Fruit fly (Drosophila melanogaster) whole organism, embryonic: ENCODE results near the gene CG14022.

ENCODE experiments used
- Abd-B ChIP-seq: fragments of 200-800 bp; sonication (Bioruptor generic); optimal IDR thresholded peaks from 2 replicates; lab custom pipeline; 2018; ENCODE audit warnings: missing biosample characterization, mild to moderate bottlenecking, missing genetic modification characterization, moderate library complexity
- CG1024 ChIP-seq: fragments of 200-800 bp; sonication (Bioruptor generic); IDR thresholded peaks from 2 replicates; pipeline ENCODE4 v1.3.6; 2022; ENCODE audit warnings: missing biosample characterization, missing genetic modification characterization
- CG10654 ChIP-seq: fragments of 200-800 bp; sonication (Bioruptor generic); optimal IDR thresholded peaks from 2 replicates; lab custom pipeline; 2016; ENCODE audit warnings: missing biosample characterization, missing genetic modification characterization
- CG11093 ChIP-seq: fragments of 200-800 bp; sonication (Bioruptor generic); IDR thresholded peaks from 3 replicates; pipeline ENCODE4 v1.3.6; 2022; ENCODE audit warnings: missing biosample characterization, missing genetic modification characterization
- CG14965 ChIP-seq: fragments of 200-800 bp; sonication (Bioruptor generic); optimal IDR thresholded peaks from 2 replicates; lab custom pipeline; 2016; ENCODE audit warnings: missing biosample characterization, missing genetic modification characterization, borderline replicate concordance
- CG15073 ChIP-seq: fragments of 200-800 bp; sonication (Bioruptor generic); optimal IDR thresholded peaks from 2 replicates; lab custom pipeline; 2016; ENCODE audit warnings: missing biosample characterization, missing genetic modification characterization
- CG17361 ChIP-seq: fragments of 200-800 bp; sonication (Bioruptor generic); IDR thresholded peaks from 3 replicates; pipeline ENCODE4 v1.3.6; 2022; ENCODE audit warnings: missing biosample characterization, missing genetic modification characterization
- CG18476 ChIP-seq: fragments of 200-800 bp; sonication (Bioruptor generic); optimal IDR thresholded peaks from 2 replicates; lab custom pipeline; 2016; ENCODE audit warnings: missing biosample characterization, mild to moderate bottlenecking, missing genetic modification characterization
- CG18619 ChIP-seq: fragments of 200-800 bp; sonication (Bioruptor generic); optimal IDR thresholded peaks from 3 replicates; lab custom pipeline; 2017; ENCODE audit warnings: missing biosample characterization, mild to moderate bottlenecking, missing genetic modification characterization
- CG2120 ChIP-seq: fragments of 200-800 bp; sonication (Bioruptor generic); optimal IDR thresholded peaks from 3 replicates; lab custom pipeline; 2016; ENCODE audit warnings: missing biosample characterization, missing genetic modification characterization
- CG2875 ChIP-seq: fragments of 200-800 bp; sonication (Bioruptor generic); optimal IDR thresholded peaks from 2 replicates; lab custom pipeline; 2017; ENCODE audit warnings: missing biosample characterization, mild to moderate bottlenecking, missing genetic modification characterization, missing genetic modification reagents
- CG3163 ChIP-seq: fragments of 200-800 bp; sonication (Bioruptor generic); optimal IDR thresholded peaks from 3 replicates; lab custom pipeline; 2016; ENCODE audit warnings: missing biosample characterization, missing genetic modification characterization
- CG3281 ChIP-seq: fragments of 200-800 bp; sonication (Bioruptor generic); optimal IDR thresholded peaks from 3 replicates; lab custom pipeline; 2017; ENCODE audit warnings: missing biosample characterization, mild to moderate bottlenecking, missing genetic modification characterization
- CG3407 ChIP-seq: fragments of 200-800 bp; sonication (Bioruptor generic); optimal IDR thresholded peaks from 2 replicates; lab custom pipeline; 2018; ENCODE audit warnings: missing biosample characterization, mild to moderate bottlenecking, missing genetic modification characterization
- CG34224 ChIP-seq: fragments of 200-800 bp; sonication (Bioruptor generic); IDR thresholded peaks from 3 replicates; pipeline ENCODE4 v1.3.6; 2022; ENCODE audit warnings: missing biosample characterization, missing genetic modification characterization; ENCODE audit not compliant: partially characterized antibody
- CG3726 ChIP-seq: fragments of 200-800 bp; sonication (Bioruptor generic); IDR thresholded peaks from 3 replicates; pipeline ENCODE4, ENCODE4 v1.3.6; 2022; ENCODE audit warnings: missing biosample characterization, missing genetic modification characterization
- CG3995 ChIP-seq: fragments of 200-800 bp; sonication (Bioruptor generic); optimal IDR thresholded peaks from 3 replicates; lab custom pipeline; 2016; ENCODE audit warnings: missing biosample characterization, missing genetic modification characterization
- CG4404 ChIP-seq: fragments of 200-800 bp; sonication (Bioruptor generic); IDR thresholded peaks from 2 replicates; pipeline ENCODE4 v1.3.6; 2022; ENCODE audit warnings: missing biosample characterization, missing genetic modification characterization
- CG8924 ChIP-seq: fragments of 200-800 bp; optimal IDR thresholded peaks from 3 replicates; lab custom pipeline; 2019; ENCODE audit warnings: missing biosample characterization, mild to moderate bottlenecking, missing genetic modification characterization, moderate library complexity
- CG9876 ChIP-seq: fragments of 200-800 bp; sonication (Bioruptor generic); optimal IDR thresholded peaks from 2 replicates; lab custom pipeline; 2016; ENCODE audit warnings: missing biosample characterization, missing genetic modification characterization
- Dek ChIP-seq: fragments of 200-800 bp; sonication (Bioruptor generic); optimal IDR thresholded peaks from 3 replicates; lab custom pipeline; 2019; ENCODE audit warnings: missing biosample characterization, mild to moderate bottlenecking, missing genetic modification characterization, moderate library complexity
- Elba2 ChIP-seq: fragments of 200-800 bp; sonication (Bioruptor generic); optimal IDR thresholded peaks from 3 replicates; lab custom pipeline; 2016; ENCODE audit warnings: missing biosample characterization, missing genetic modification characterization
- H15 ChIP-seq: fragments of 200-800 bp; sonication (Bioruptor generic); IDR thresholded peaks from 3 replicates; pipeline ENCODE4 v1.3.6; 2022; ENCODE audit warnings: missing biosample characterization, missing genetic modification characterization
- H2.0 ChIP-seq: fragments of 200-800 bp; sonication (Bioruptor generic); IDR thresholded peaks from 2 replicates; pipeline ENCODE4 v1.3.6; 2022; ENCODE audit warnings: missing biosample characterization, missing genetic modification characterization
- HLHmδ ChIP-seq: fragments of 200-800 bp; sonication (Bioruptor generic); optimal IDR thresholded peaks from 2 replicates; lab custom pipeline; 2018; ENCODE audit warnings: missing biosample characterization, mild to moderate bottlenecking, missing genetic modification characterization, moderate library complexity
- Hey ChIP-seq: fragments of 200-800 bp; sonication (Bioruptor generic); optimal IDR thresholded peaks from 3 replicates; lab custom pipeline; 2018; ENCODE audit warnings: missing biosample characterization, mild to moderate bottlenecking, missing genetic modification characterization
- HmgD ChIP-seq: fragments of 200-800 bp; sonication (Bioruptor generic); optimal IDR thresholded peaks from 3 replicates; lab custom pipeline; 2016; ENCODE audit warnings: missing biosample characterization, missing genetic modification characterization
- MBD-R2 ChIP-seq: fragments of 200-800 bp; sonication (Bioruptor generic); IDR thresholded peaks from 2 replicates; pipeline ENCODE4 v1.3.6; 2022; ENCODE audit warnings: missing biosample characterization, missing genetic modification characterization
- Spps ChIP-seq: fragments of 200-800 bp; sonication (Bioruptor generic); optimal IDR thresholded peaks from 2 replicates; lab custom pipeline; 2018; ENCODE audit warnings: missing biosample characterization, mild to moderate bottlenecking, missing genetic modification characterization
- al ChIP-seq: fragments of 200-800 bp; sonication (Bioruptor generic); IDR thresholded peaks from 2 replicates; pipeline ENCODE4 v1.3.6; 2022; ENCODE audit warnings: missing biosample characterization, missing genetic modification characterization
- ato ChIP-seq: fragments of 200-800 bp; sonication (Bioruptor generic); IDR thresholded peaks from 2 replicates; pipeline ENCODE4 v1.3.6; 2022; ENCODE audit warnings: missing biosample characterization, missing genetic modification characterization; ENCODE audit not compliant: partially characterized antibody
- az2 ChIP-seq: fragments of 200-800 bp; sonication (Bioruptor generic); optimal IDR thresholded peaks from 3 replicates; lab custom pipeline; 2016; ENCODE audit warnings: missing biosample characterization, missing genetic modification characterization
- crc ChIP-seq: fragments of 200-800 bp; sonication (Bioruptor generic); optimal IDR thresholded peaks from 2 replicates; lab custom pipeline; 2016; ENCODE audit warnings: missing biosample characterization, missing genetic modification characterization
- danr ChIP-seq: fragments of 200-800 bp; sonication (Bioruptor generic); IDR thresholded peaks from 2 replicates; pipeline ENCODE4 v1.3.6; 2022; ENCODE audit warnings: missing biosample characterization, missing genetic modification characterization
- fd102C ChIP-seq: fragments of 200-800 bp; sonication (Bioruptor generic); optimal IDR thresholded peaks from 2 replicates; lab custom pipeline; 2018; ENCODE audit warnings: missing biosample characterization, mild to moderate bottlenecking, missing genetic modification characterization, moderate library complexity
- gem ChIP-seq: fragments of 200-800 bp; sonication (Bioruptor generic); optimal IDR thresholded peaks from 2 replicates; lab custom pipeline; 2019; ENCODE audit warnings: missing biosample characterization, mild to moderate bottlenecking, missing genetic modification characterization, moderate library complexity
- klu ChIP-seq: fragments of 200-800 bp; sonication (Bioruptor generic); IDR thresholded peaks from 2 replicates; pipeline ENCODE4 v1.3.6; 2022; ENCODE audit warnings: missing biosample characterization, missing genetic modification characterization
- lbe ChIP-seq: fragments of 200-800 bp; sonication (Bioruptor generic); optimal IDR thresholded peaks from 2 replicates; lab custom pipeline; 2016; ENCODE audit warnings: missing biosample characterization, mild to moderate bottlenecking, missing genetic modification characterization
- maf-S ChIP-seq: fragments of 200-800 bp; sonication (Bioruptor generic); optimal IDR thresholded peaks from 2 replicates; lab custom pipeline; 2016; ENCODE audit warnings: missing biosample characterization, missing genetic modification characterization
- mam ChIP-seq: fragments of 200-800 bp; sonication (Bioruptor generic); optimal IDR thresholded peaks from 3 replicates; lab custom pipeline; 2016; ENCODE audit warnings: missing biosample characterization, missing genetic modification characterization
- nerfin-1 ChIP-seq: fragments of 200-800 bp; sonication (Bioruptor generic); optimal IDR thresholded peaks from 3 replicates; lab custom pipeline; 2019; ENCODE audit warnings: missing biosample characterization, mild to moderate bottlenecking, missing genetic modification characterization, moderate library complexity
- onecut ChIP-seq: fragments of 200-800 bp; sonication (Bioruptor generic); IDR thresholded peaks from 2 replicates; pipeline ENCODE4 v1.3.6; 2022; ENCODE audit warnings: missing biosample characterization, missing genetic modification characterization
- p53 ChIP-seq: fragments of 200-800 bp; sonication (Bioruptor generic); optimal IDR thresholded peaks from 2 replicates; lab custom pipeline; 2016; ENCODE audit warnings: missing biosample characterization, missing genetic modification characterization
- pan ChIP-seq, 4 experiments: fragments of >200 bp in 3 of 4; fragments of 200-800 bp in 1 of 4; sonication (Bioruptor generic) in 1 of 4; optimal IDR thresholded peaks in 3 of 4; IDR thresholded peaks in 1 of 4; 2 replicates each; pipeline versions ENCODE4 v1.3.6 to Lab custom; 2017 to 2022; ENCODE audit warnings: missing biosample characterization in 2 of 4, missing genetic modification characterization in 2 of 4, mixed read lengths in 1 of 4
- pum ChIP-seq: fragments of 200-800 bp; sonication (Bioruptor generic); optimal IDR thresholded peaks from 2 replicates; lab custom pipeline; 2016; ENCODE audit warnings: missing biosample characterization, missing genetic modification characterization
- run ChIP-seq: fragments of 200-800 bp; sonication (Bioruptor generic); optimal IDR thresholded peaks from 3 replicates; lab custom pipeline; 2018; ENCODE audit warnings: missing biosample characterization, mild to moderate bottlenecking, missing genetic modification characterization
- sug ChIP-seq: fragments of 200-800 bp; optimal IDR thresholded peaks from 2 replicates; lab custom pipeline; 2019; ENCODE audit warnings: missing biosample characterization, mild to moderate bottlenecking, missing genetic modification characterization, moderate library complexity
- tin ChIP-seq: fragments of 200-800 bp; sonication (Bioruptor generic); optimal IDR thresholded peaks from 3 replicates; lab custom pipeline; 2016; ENCODE audit warnings: missing biosample characterization, missing genetic modification characterization
- trh ChIP-seq: fragments of 200-800 bp; sonication (Bioruptor generic); optimal IDR thresholded peaks from 2 replicates; lab custom pipeline; 2016; ENCODE audit warnings: missing biosample characterization, missing genetic modification characterization

Gene CG14022

dm6 chr2L:5342119-5342817, 13.6 kb upstream of the CG14022 start, which contains the start of gene Acsf2 (continued):
- TF ChIP-seq CG18619 (GFP tag; lab: Kevin White, UChicago): peak; percentile 96
- TF ChIP-seq Dek (tag; lab: Kevin White, UChicago): peak; percentile 98
- TF ChIP-seq maf-S (GFP tag; lab: Kevin White, UChicago): peak; percentile 95
- TF ChIP-seq pan (optimal IDR thresholded peaks at IDR 0.05; lab: Kevin White, UChicago): no peak
- TF ChIP-seq pan (GFP tag; optimal IDR thresholded peaks at IDR 0.05 in 1 of 2, IDR thresholded peaks at IDR 0.05 in 1 of 2): peak in 1 of 2 experiments; percentile 97
- peak; percentile 41 for TF ChIP-seq CG14965 (GFP tag; lab: Kevin White, UChicago)
- TF ChIP-seq CG18476 (GFP tag; lab: Kevin White, UChicago): peak; percentile 87
- no peak for TF ChIP-seq Spps (tag; lab: Kevin White, UChicago)
- peak; percentile 76; the same call in 1 of the 3 replicates for TF ChIP-seq CG3726
- TF ChIP-seq CG15073: peak; percentile 27
- no peak for TF ChIP-seq CG2875 (GFP tag; lab: Kevin White, UChicago)
- TF ChIP-seq Elba2 (GFP tag; lab: Kevin White, UChicago): no peak
- TF ChIP-seq pum (GFP tag; lab: Kevin White, UChicago): peak; percentile 88
- TF ChIP-seq klu (GFP tag; lab: Robert Waterston, UW): peak; percentile 98
- peak; percentile 55 for TF ChIP-seq p53 (GFP tag; lab: Kevin White, UChicago)
- TF ChIP-seq mam (GFP tag; lab: Kevin White, UChicago): peak; percentile 98
- TF ChIP-seq al: peak; percentile 99
- peak; percentile 97 for TF ChIP-seq Abd-B
- no peak for TF ChIP-seq fd102C
- TF ChIP-seq HmgD (GFP tag; lab: Kevin White, UChicago): peak; percentile 59
- peak; percentile 95 for TF ChIP-seq MBD-R2
- TF ChIP-seq H2.0 (GFP tag; lab: Robert Waterston, UW): peak; percentile 88
- peak; percentile 80 for TF ChIP-seq az2 (GFP tag; lab: Kevin White, UChicago)
- TF ChIP-seq CG34224 (GFP tag; lab: Robert Waterston, UW): no peak
- TF ChIP-seq trh (GFP tag; lab: Kevin White, UChicago): peak; percentile 77
- TF ChIP-seq onecut (GFP tag; lab: Robert Waterston, UW): peak; percentile 70
- TF ChIP-seq run (tag; lab: Kevin White, UChicago): peak; percentile 89
- peak; percentile 87 for TF ChIP-seq CG11093
- TF ChIP-seq CG3407 (GFP tag; lab: Kevin White, UChicago): peak; percentile 51
- peak; percentile 77 for TF ChIP-seq nerfin-1
- peak; percentile 99 for TF ChIP-seq CG3281 (GFP tag; lab: Kevin White, UChicago)
- peak; percentile 98 for TF ChIP-seq sug (tag; lab: Kevin White, UChicago)
- TF ChIP-seq CG1024 (GFP tag; lab: Robert Waterston, UW): no peak
- TF ChIP-seq CG8924: peak; percentile 98
- TF ChIP-seq HLHmδ: no peak
- peak; percentile 81 for TF ChIP-seq CG9876 (GFP tag; lab: Kevin White, UChicago)
- TF ChIP-seq CG3163 (GFP tag; lab: Kevin White, UChicago): peak; percentile 76
- no peak for TF ChIP-seq ato (GFP tag; lab: Robert Waterston, UW)
- TF ChIP-seq CG2120 (GFP tag; lab: Kevin White, UChicago): peak; percentile 100
- peak; percentile 86 for TF ChIP-seq H15 (GFP tag; lab: Robert Waterston, UW)
- TF ChIP-seq gem (tag; lab: Kevin White, UChicago): peak; percentile 98
- TF ChIP-seq crc: peak; percentile 89
- TF ChIP-seq tin (GFP tag; lab: Kevin White, UChicago): peak; percentile 85
- no peak for TF ChIP-seq lbe (GFP tag; lab: Kevin White, UChicago)
- peak; percentile 95 for TF ChIP-seq CG17361 (GFP tag; lab: Robert Waterston, UW)
- TF ChIP-seq CG4404: peak; percentile 96
- TF ChIP-seq CG10654 (GFP tag; lab: Kevin White, UChicago): peak; percentile 88
- TF ChIP-seq CG3995: peak; percentile 85
- peak; percentile 73 for TF ChIP-seq Hey (tag; lab: Kevin White, UChicago)
- TF ChIP-seq danr (GFP tag; lab: Robert Waterston, UW): peak; percentile 92
